Fruit fly (Drosophila melanogaster): ENCODE results near the gene CG11696.
A peak's percentile ranks its signal among the peaks of the same experiment; 100 is the strongest.

Gene CG11696

dm6 chrX:11578841-11579240, 5.3 kb downstream of the CG11696 start (continued):
- TF ChIP-seq CG31224 (GFP tag; IDR thresholded peaks at IDR 0.05) (no peak), CG12659 (GFP tag; optimal IDR thresholded peaks at IDR 0.05) (peak; percentile 50), CG10462 (GFP tag; optimal IDR thresholded peaks at IDR 0.05) (no peak), Sry-δ (GFP tag; optimal IDR thresholded peaks at IDR 0.05) (peak; percentile 32), CG3065 (GFP tag; optimal IDR thresholded peaks at IDR 0.05) (no peak), corto (GFP tag; optimal IDR thresholded peaks at IDR 0.05) (no peak), CG3163 (GFP tag; optimal IDR thresholded peaks at IDR 0.05) (no peak), Sox102F (GFP tag; optimal IDR thresholded peaks at IDR 0.05) (no peak), Ets97D (GFP tag; optimal IDR thresholded peaks at IDR 0.05) (peak; percentile 68), prd (optimal IDR thresholded peaks at IDR 0.05) (no peak), prd (GFP tag; IDR thresholded peaks at IDR 0.05) (no peak), CG11695 (GFP tag; IDR thresholded peaks at IDR 0.05) (no peak), Dref (GFP tag; IDR thresholded peaks at IDR 0.05) (no peak), Mes4 (GFP tag; optimal IDR thresholded peaks at IDR 0.05) (no peak), Scr (GFP tag; IDR thresholded peaks at IDR 0.05; ENCODE audit: partially characterized antibody) (no peak; the same call in 1 of the 2 replicates), lov (optimal IDR thresholded peaks at IDR 0.05) (no peak), lov (GFP tag; IDR thresholded peaks at IDR 0.05) (no peak), CG11093 (GFP tag; IDR thresholded peaks at IDR 0.05) (no peak), CG6689 (GFP tag; IDR thresholded peaks at IDR 0.05) (no peak), ATbp (GFP tag; optimal IDR thresholded peaks at IDR 0.05) (no peak), lola (GFP tag; optimal IDR thresholded peaks at IDR 0.05) (no peak), CG31441 (GFP tag; IDR thresholded peaks at IDR 0.05) (no peak), rib (GFP tag; IDR thresholded peaks at IDR 0.05) (no peak), Ravus (GFP tag; IDR thresholded peaks at IDR 0.05) (no peak), HLHmδ (GFP tag; optimal IDR thresholded peaks at IDR 0.05) (no peak), CG6683 (GFP tag; optimal IDR thresholded peaks at IDR 0.05) (no peak), CG18011 (GFP tag; optimal IDR thresholded peaks at IDR 0.05) (no peak), Camta (GFP tag; optimal IDR thresholded peaks at IDR 0.05) (no peak), Aef1 (GFP tag; IDR thresholded peaks at IDR 0.05) (no peak), CG1602 (GFP tag; optimal IDR thresholded peaks at IDR 0.05) (no peak), Dek (tag; optimal IDR thresholded peaks at IDR 0.05) (no peak), Ets65A (GFP tag) (no peak), ewg (GFP tag; optimal IDR thresholded peaks at IDR 0.05) (no peak), ind (GFP tag; optimal IDR thresholded peaks at IDR 0.05) (no peak), Usf (GFP tag; optimal IDR thresholded peaks at IDR 0.05) (no peak), CG5953 (GFP tag; IDR thresholded peaks at IDR 0.05) (no peak), ato (GFP tag; IDR thresholded peaks at IDR 0.05; ENCODE audit: partially characterized antibody) (peak; percentile 54; the same call in 1 of the 2 replicates), CG10267 (tag; optimal IDR thresholded peaks at IDR 0.05) (peak; percentile 41), sob (GFP tag; IDR thresholded peaks at IDR 0.05) (no peak), az2 (GFP tag; optimal IDR thresholded peaks at IDR 0.05) (no peak), B-H2 (GFP tag; optimal IDR thresholded peaks at IDR 0.05) (no peak), sna (GFP tag; IDR thresholded peaks at IDR 0.05; ENCODE audit: partially characterized antibody) (0 out of 2 replicates have a peak, but pooled peaks have one; percentile 42), CG10959 (GFP tag; IDR thresholded peaks at IDR 0.05) (no peak), Antp (GFP tag; optimal IDR thresholded peaks at IDR 0.05) (no peak), zfh2 (GFP tag; optimal IDR thresholded peaks at IDR 0.05) (no peak), emc (GFP tag; optimal IDR thresholded peaks at IDR 0.05) (no peak), mld (GFP tag; IDR thresholded peaks at IDR 0.05; ENCODE audit: partially characterized antibody) (no peak), CG10147 (GFP tag; optimal IDR thresholded peaks at IDR 0.05) (no peak), bab2 (GFP tag; optimal IDR thresholded peaks at IDR 0.05) (no peak), CG9797 (GFP tag; optimal IDR thresholded peaks at IDR 0.05) (peak; percentile 85), CG17912 (GFP tag; optimal IDR thresholded peaks at IDR 0.05) (no peak), CG9876 (GFP tag; optimal IDR thresholded peaks at IDR 0.05) (no peak)

Measured in whole organism, embryonic.